Fruit fly (Drosophila melanogaster): Measurements from ENCODE around the gene CG31715.

CG31715 gene

dm6 chr2L:10320174-10320775, 21.1 kb upstream of the CG31715 start (continued):
- TF ChIP-seq Med (GFP tag) (peak; percentile 10), Nf-YC (tag; optimal IDR thresholded peaks at IDR 0.05) (no peak), wor (GFP tag; IDR thresholded peaks at IDR 0.05) (no peak), MESR4 (GFP tag; optimal IDR thresholded peaks at IDR 0.05) (no peak), CG1233 (GFP tag; optimal IDR thresholded peaks at IDR 0.05) (no peak), eve (GFP tag; optimal IDR thresholded peaks at IDR 0.05) (peak in 1 of 2 experiments; percentile 28), Tbp (GFP tag; optimal IDR thresholded peaks at IDR 0.05) (no peak)

dm6 chr2L:10321036-10321583, 20.3 kb upstream of the CG31715 start:
- no peak for TF ChIP-seq bigmax (GFP tag; optimal IDR thresholded peaks at IDR 0.05)
- TF ChIP-seq ewg (GFP tag; optimal IDR thresholded peaks at IDR 0.05) = no peak
- TF ChIP-seq Adf1 (GFP tag; IDR thresholded peaks at IDR 0.05) = no peak
- peak; percentile 68; the same call in 1 of the 3 replicates for TF ChIP-seq hb (GFP tag; IDR thresholded peaks at IDR 0.05; ENCODE audit: partially characterized antibody)
- 0 out of 3 replicates have a peak, but pooled peaks have one; percentile 51 for TF ChIP-seq mld (GFP tag; IDR thresholded peaks at IDR 0.05; ENCODE audit: partially characterized antibody)
- peak; percentile 78 for TF ChIP-seq BEAF-32 (GFP tag; optimal IDR thresholded peaks at IDR 0.05)
- TF ChIP-seq CG2129 (GFP tag; IDR thresholded peaks at IDR 0.05; ENCODE audit: partially characterized antibody) = no peak
- no peak for TF ChIP-seq ATbp (GFP tag; optimal IDR thresholded peaks at IDR 0.05)
- no peak for TF ChIP-seq CG11398 (GFP tag; optimal IDR thresholded peaks at IDR 0.05)
- no peak for TF ChIP-seq hkb (optimal IDR thresholded peaks at IDR 0.05)
- no peak for TF ChIP-seq hkb (GFP tag; IDR thresholded peaks at IDR 0.05)
- no peak for TF ChIP-seq ERR (GFP tag; optimal IDR thresholded peaks at IDR 0.05)
- no peak for TF ChIP-seq Six4 (GFP tag; optimal IDR thresholded peaks at IDR 0.05)
- TF ChIP-seq Neu2 (GFP tag; optimal IDR thresholded peaks at IDR 0.05; ENCODE audit: borderline replicate concordance) = no peak
- no peak for TF ChIP-seq HLH3B (GFP tag; IDR thresholded peaks at IDR 0.05)
- TF ChIP-seq Atf3 (GFP tag; optimal IDR thresholded peaks at IDR 0.05) = no peak
- TF ChIP-seq gt (GFP tag; IDR thresholded peaks at IDR 0.05) = no peak
- no peak for TF ChIP-seq Lhr (GFP tag; optimal IDR thresholded peaks at IDR 0.05)
- peak; percentile 72 for TF ChIP-seq kah (GFP tag; optimal IDR thresholded peaks at IDR 0.05)
- no peak for TF ChIP-seq CG7786 (GFP tag; optimal IDR thresholded peaks at IDR 0.05)
- peak; percentile 75 for TF ChIP-seq vnd (GFP tag; IDR thresholded peaks at IDR 0.05; ENCODE audit: partially characterized antibody)
- no peak for TF ChIP-seq CG34422 (GFP tag; IDR thresholded peaks at IDR 0.05)
- TF ChIP-seq HmgZ (tag; optimal IDR thresholded peaks at IDR 0.05) = no peak
- peak; percentile 16 for TF ChIP-seq CG8281 (tag; optimal IDR thresholded peaks at IDR 0.05)
- TF ChIP-seq CG4424 (GFP tag; optimal IDR thresholded peaks at IDR 0.05) = peak; percentile 36
- TF ChIP-seq fd64A (GFP tag; optimal IDR thresholded peaks at IDR 0.05) = no peak
- peak; percentile 49 for TF ChIP-seq CG3281 (GFP tag; optimal IDR thresholded peaks at IDR 0.05)
- no peak for TF ChIP-seq abd-A (tag; optimal IDR thresholded peaks at IDR 0.05)
- peak; percentile 46; the same call in 1 of the 2 replicates for TF ChIP-seq Bgb (GFP tag; IDR thresholded peaks at IDR 0.05; ENCODE audit: partially characterized antibody)
- no peak for TF ChIP-seq vfl (GFP tag; optimal IDR thresholded peaks at IDR 0.05)
- TF ChIP-seq az2 (GFP tag; optimal IDR thresholded peaks at IDR 0.05) = no peak
- TF ChIP-seq CG7928 (GFP tag; optimal IDR thresholded peaks at IDR 0.05) = peak; percentile 50
- TF ChIP-seq D (optimal IDR thresholded peaks at IDR 0.05) = no peak
- peak; percentile 21 for TF ChIP-seq D (GFP tag; optimal IDR thresholded peaks at IDR 0.05)
- no peak for TF ChIP-seq CG31388 (GFP tag; optimal IDR thresholded peaks at IDR 0.05)
- TF ChIP-seq CG8924 (tag; optimal IDR thresholded peaks at IDR 0.05) = no peak
- TF ChIP-seq CG5180 (GFP tag; optimal IDR thresholded peaks at IDR 0.05) = no peak
- peak; percentile 10 for TF ChIP-seq nerfin-1 (tag; optimal IDR thresholded peaks at IDR 0.05)
- no peak for TF ChIP-seq sug (tag; optimal IDR thresholded peaks at IDR 0.05)
- TF ChIP-seq Taf1 (GFP tag; IDR thresholded peaks at IDR 0.05) = no peak
- TF ChIP-seq HmgD (GFP tag; optimal IDR thresholded peaks at IDR 0.05) = no peak
- no peak for TF ChIP-seq so (GFP tag; IDR thresholded peaks at IDR 0.05)
